Worm (Caenorhabditis elegans) whole organism, L1 larva: ENCODE results near the gene R10H1.1.

Experiments used
- ama-1 ChIP-seq: fragments of 150-350 bp; optimal IDR thresholded peaks from 2 replicates; lab custom pipeline; 2014
- blmp-1 ChIP-seq: fragments of 150-350 bp; optimal IDR thresholded peaks from 2 replicates; lab custom pipeline; 2014; ENCODE audit warnings: missing biosample characterization, missing genetic modification characterization
- efl-1 ChIP-seq, 4 experiments: fragments of 150-350 bp; optimal IDR thresholded peaks in 3 of 4; peaks in 1 of 4; 1 replicate in 1 of 4; 2 replicates in 3 of 4; lab custom pipeline; 2014; ENCODE audit warnings: missing biosample characterization in 2 of 4, missing genetic modification characterization in 2 of 4, missing genetic modification reagents in 2 of 4
- lsy-2 ChIP-seq, 2 experiments: fragments of 150-350 bp; optimal IDR thresholded peaks; 2 replicates each; lab custom pipeline; 2014; ENCODE audit warnings: missing biosample characterization in 2 of 2, missing genetic modification characterization in 2 of 2
- mdl-1 ChIP-seq, 2 experiments: fragments of 150-350 bp; optimal IDR thresholded peaks; 2 replicates each; lab custom pipeline; 2014 to 2017; ENCODE audit warnings: missing biosample characterization in 2 of 2, missing genetic modification characterization in 2 of 2, inconsistent platforms in 1 of 2
- nhr-76 ChIP-seq: sonication (generic microtip); optimal IDR thresholded peaks from 2 replicates; lab custom pipeline; 2017; ENCODE audit warnings: missing biosample characterization, missing genetic modification characterization
- nhr-84 ChIP-seq: sonication (generic microtip); optimal IDR thresholded peaks from 2 replicates; lab custom pipeline; 2017; ENCODE audit warnings: missing biosample characterization, missing genetic modification characterization
- pax-3 ChIP-seq: fragments of 200-800 bp; sonication (Bioruptor generic); optimal IDR thresholded peaks from 2 replicates; lab custom pipeline; 2018; ENCODE audit warnings: mild to moderate bottlenecking, missing genetic modification characterization, moderate library complexity, missing compliant biosample characterization
- tbx-2 ChIP-seq: sonication (generic microtip); optimal IDR thresholded peaks from 2 replicates; lab custom pipeline; 2016; ENCODE audit warnings: missing genetic modification characterization, missing compliant biosample characterization
- unc-62 ChIP-seq: fragments of 150-350 bp; optimal IDR thresholded peaks from 2 replicates; lab custom pipeline; 2014; ENCODE audit warnings: missing biosample characterization, missing genetic modification reagents, missing genetic modification characterization
- ztf-4 ChIP-seq: fragments of 150-350 bp; optimal IDR thresholded peaks from 2 replicates; lab custom pipeline; 2014; ENCODE audit warnings: missing biosample characterization, missing genetic modification characterization

DNA sequence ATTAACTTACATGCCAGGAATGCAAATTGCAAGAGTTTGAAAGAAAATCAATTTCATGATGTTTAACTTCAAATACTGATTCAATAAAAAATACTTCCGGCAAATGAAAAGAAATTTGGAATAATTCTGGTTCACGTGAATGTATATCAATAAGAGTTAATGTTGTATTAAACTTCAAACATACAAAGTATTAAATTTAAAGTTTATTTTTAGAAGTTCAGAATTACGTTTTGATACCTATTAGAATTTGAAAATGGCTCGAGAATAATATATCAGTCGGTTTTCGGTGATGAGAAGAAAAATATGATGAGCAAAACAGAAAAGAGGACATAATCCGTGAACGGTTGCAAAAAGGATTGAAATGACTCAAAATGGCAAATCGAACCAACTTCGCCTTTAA is 4.7 kb upstream of the R10H1.1 start, which contains the start of gene D1022.9:
- TF ChIP-seq blmp-1 (tag; lab: Kevin White, UChicago) (no peak), tbx-2 (tag; lab: Kevin White, UChicago) (no peak), efl-1 (optimal IDR thresholded peaks at IDR 0.05; lab: Kevin White, UChicago) (no peak), efl-1 (GFP tag; optimal IDR thresholded peaks at IDR 0.05 in 1 of 2; lab: Kevin White, UChicago) (no peak), ama-1 (lab: Kevin White, UChicago) (no peak), unc-62 (GFP tag; lab: Kevin White, UChicago) (no peak), pax-3 (tag; lab: Kevin White, UChicago) (no peak), nhr-84 (no peak), ztf-4 (tag; lab: Kevin White, UChicago) (no peak), mdl-1 (tag; optimal IDR thresholded peaks at IDR 0.05; lab: Kevin White, UChicago) (no peak), lsy-2 (tag; optimal IDR thresholded peaks at IDR 0.05; lab: Kevin White, UChicago) (no peak), nhr-76 (tag; lab: Kevin White, UChicago) (no peak)
